Worm (Caenorhabditis elegans) whole organism, L4 larva: ENCODE results near the gene nhr-141.

Experiments
- ceh-28 ChIP-seq: fragments of 150-350 bp; optimal IDR thresholded peaks from 2 replicates; lab custom pipeline; 2014; ENCODE audit warnings: missing biosample characterization, missing genetic modification reagents, missing genetic modification characterization
- ceh-44 ChIP-seq: fragments of 200-800 bp; sonication (Bioruptor generic); IDR thresholded peaks from 2 replicates; pipeline ENCODE4 v1.3.6; 2022; ENCODE audit warnings: missing genetic modification reagents, missing genetic modification characterization, missing compliant biosample characterization
- ctbp-1 ChIP-seq: fragments of 200-800 bp; sonication (Bioruptor generic); IDR thresholded peaks from 2 replicates; pipeline ENCODE4 v1.3.6; 2022; ENCODE audit warnings: missing genetic modification reagents, missing genetic modification characterization, missing compliant biosample characterization
- daf-19 ChIP-seq: fragments of 200-800 bp; sonication (Bioruptor generic); conservative IDR thresholded peaks from 2 replicates; pipeline ENCODE4 v1.3.6; 2022; ENCODE audit warnings: missing genetic modification characterization, missing compliant biosample characterization
- mep-1 ChIP-seq: fragments of 150-350 bp; sonication (generic microtip); optimal IDR thresholded peaks from 3 replicates; lab custom pipeline; 2014; ENCODE audit warnings: missing biosample characterization, missing genetic modification characterization
- nhr-237 ChIP-seq: sonication (generic microtip); optimal IDR thresholded peaks from 2 replicates; lab custom pipeline; 2017; ENCODE audit warnings: missing biosample characterization, missing genetic modification characterization
- pqm-1 ChIP-seq: sonication (generic microtip); optimal IDR thresholded peaks from 2 replicates; lab custom pipeline; 2017; ENCODE audit warnings: missing biosample characterization, missing genetic modification characterization
- ztf-11 ChIP-seq: fragments of 150-350 bp; optimal IDR thresholded peaks from 2 replicates; lab custom pipeline; 2014; ENCODE audit warnings: missing biosample characterization, missing genetic modification characterization

DNA sequence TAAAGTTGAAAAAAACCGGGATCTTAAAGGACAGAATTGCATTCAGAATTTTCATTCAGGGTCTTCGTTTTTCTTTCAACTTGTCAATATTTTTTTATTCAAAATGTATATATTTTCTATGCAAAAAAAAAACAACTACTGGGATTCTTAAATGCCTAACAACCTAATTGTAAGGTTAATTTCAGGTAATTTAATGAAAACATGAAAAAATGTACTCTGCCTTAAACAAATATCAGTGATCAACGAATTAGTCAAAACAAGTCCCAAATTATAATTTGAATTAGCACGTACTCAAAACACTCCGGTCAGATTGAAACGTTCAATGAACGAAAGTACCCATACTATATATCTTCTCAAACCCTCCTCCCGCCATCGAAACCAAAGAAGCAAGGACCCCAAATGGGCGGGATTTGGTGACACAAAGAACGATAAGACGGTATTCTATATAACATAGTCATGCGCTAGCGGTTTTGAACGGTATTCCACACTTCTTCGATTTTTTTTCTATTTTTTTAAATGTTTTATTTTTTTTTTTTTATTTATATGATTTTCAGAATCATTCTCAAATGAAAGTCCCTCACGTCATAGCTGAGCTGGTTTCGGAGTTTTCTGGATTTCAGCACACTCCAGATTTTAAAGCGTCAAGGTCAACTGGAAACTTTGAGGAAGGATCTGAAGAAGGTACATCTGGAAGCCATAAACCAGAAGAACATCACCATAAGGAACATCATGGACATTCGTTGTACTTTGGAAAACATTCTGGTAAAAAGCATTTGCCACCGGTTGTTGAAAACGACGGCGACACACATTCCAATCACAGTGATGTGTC is 8.9 kb upstream of the nhr-141 start, which contains the start of the genes ddo-2 and F25E5.8:
- no peak for TF ChIP-seq ctbp-1 (GFP tag; lab: Robert Waterston, UW)
- TF ChIP-seq daf-19 (GFP tag; lab: Robert Waterston, UW): no peak
- no peak for TF ChIP-seq ztf-11 (tag; lab: Kevin White, UChicago)
- TF ChIP-seq pqm-1 (tag; lab: Kevin White, UChicago): no peak
- TF ChIP-seq ceh-44: no peak
- no peak for TF ChIP-seq nhr-237 (tag; lab: Kevin White, UChicago)
- TF ChIP-seq ceh-28: no peak
- no peak for TF ChIP-seq mep-1 (tag; lab: Kevin White, UChicago)
